Worm (Caenorhabditis elegans) whole organism, midembryonic: ENCODE results near the gene lin-46.

Experiments
- T22C8.4 ChIP-seq: fragments of 200-800 bp; sonication (Bioruptor generic); IDR thresholded peaks from 2 replicates; pipeline ENCODE4 v1.3.6; 2022; ENCODE audit warnings: missing genetic modification characterization, missing compliant biosample characterization
- cog-1 ChIP-seq: sonication (generic microtip); optimal IDR thresholded peaks from 2 replicates; lab custom pipeline; 2016; ENCODE audit warnings: missing genetic modification characterization, missing compliant biosample characterization
- flt-1 ChIP-seq: fragments of 200-800 bp; sonication (Bioruptor generic); IDR thresholded peaks from 2 replicates; pipeline ENCODE4 v1.3.6; 2022; ENCODE audit warnings: missing genetic modification characterization, missing compliant biosample characterization
- klf-2 ChIP-seq: fragments of 200-800 bp; sonication (Bioruptor generic); conservative IDR thresholded peaks from 2 replicates; pipeline ENCODE4 v1.3.6; 2022; ENCODE audit warnings: missing genetic modification reagents, missing genetic modification characterization, missing compliant biosample characterization
- med-1 ChIP-seq: sonication (generic microtip); optimal IDR thresholded peaks from 2 replicates; lab custom pipeline; 2017; ENCODE audit warnings: missing genetic modification characterization, mild to moderate bottlenecking, missing compliant biosample characterization, antibody characterized with exemption, missing genetic modification reagents; ENCODE audit not compliant: insufficient read depth
- ref-1 ChIP-seq: fragments of 200-800 bp; sonication (Bioruptor generic); conservative IDR thresholded peaks from 2 replicates; pipeline ENCODE4 v1.3.6; 2022; ENCODE audit warnings: missing genetic modification reagents, missing genetic modification characterization, missing compliant biosample characterization
- tab-1 ChIP-seq: fragments of 200-800 bp; sonication (Bioruptor generic); IDR thresholded peaks from 2 replicates; pipeline ENCODE4 v1.3.6; 2022; ENCODE audit warnings: missing genetic modification characterization, missing compliant biosample characterization
- ztf-23 ChIP-seq: fragments of 200-800 bp; sonication (Bioruptor generic); IDR thresholded peaks from 2 replicates; pipeline ENCODE4 v1.3.6; 2022; ENCODE audit warnings: missing genetic modification reagents, missing genetic modification characterization, missing compliant biosample characterization
- ztf-29 ChIP-seq: fragments of 200-800 bp; sonication (Bioruptor generic); IDR thresholded peaks from 2 replicates; pipeline ENCODE4 v1.3.6; 2022; ENCODE audit warnings: missing genetic modification reagents, missing genetic modification characterization, missing compliant biosample characterization

The lin-46 gene

DNA sequence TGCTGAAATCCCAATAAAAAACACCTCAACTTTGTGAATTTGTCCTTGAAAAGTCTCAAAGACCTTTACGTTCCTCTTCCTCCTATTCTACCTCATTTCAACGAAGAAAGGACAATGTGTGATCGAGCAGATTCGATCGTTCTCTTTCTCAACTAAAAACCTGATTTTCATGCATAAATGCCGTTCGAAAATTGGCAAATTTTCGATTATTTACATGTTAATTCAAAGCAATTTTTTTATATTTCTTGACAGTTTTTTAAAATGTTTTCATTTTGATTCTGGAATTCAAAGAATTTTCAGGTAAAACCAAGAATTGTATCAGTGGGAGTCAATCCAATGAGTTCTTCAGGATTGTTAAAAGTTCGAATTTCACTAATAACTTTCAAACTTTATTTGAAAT lies at the start of gene lin-46:
TSS of gene lin-46 (plus strand) at position 301 of the 400 bp plus-strand sequence.
- TF ChIP-seq cog-1 (tag; lab: Kevin White, UChicago) (no peak), ref-1 (no peak), ztf-23 (no peak), med-1 (no peak), tab-1 (no peak)

DNA sequence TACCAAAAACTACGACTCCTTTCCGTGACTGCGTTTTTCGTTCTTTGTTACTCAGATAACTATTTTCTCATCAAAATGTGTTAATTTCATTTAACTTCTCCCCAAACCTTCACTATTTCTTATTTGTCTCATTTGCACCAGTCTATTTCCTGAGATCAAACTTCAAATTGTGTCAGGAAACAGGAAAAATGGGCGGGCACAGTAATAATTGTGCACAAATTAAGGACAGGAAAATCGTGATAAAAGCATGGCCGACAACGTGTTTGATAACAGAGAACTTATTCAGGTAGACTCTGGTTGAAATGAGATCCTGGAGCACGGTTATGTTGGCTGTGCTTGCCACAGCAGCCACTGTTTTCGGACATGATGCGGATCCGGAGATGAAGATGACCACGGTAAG lies 49.0 kb upstream of the lin-46 start, which contains the start of gene lipl-1:
TSS of gene lipl-1 (plus strand) at position 282 of the 400 bp plus-strand sequence.
- TF ChIP-seq tab-1, result no peak
- no peak for TF ChIP-seq ztf-23
- no peak for TF ChIP-seq ref-1
- TF ChIP-seq klf-2, result no peak
- no peak for TF ChIP-seq ztf-29 (GFP tag; lab: Robert Waterston, UW)
- no peak for TF ChIP-seq cog-1 (tag; lab: Kevin White, UChicago)
- TF ChIP-seq T22C8.4 (GFP tag; lab: Robert Waterston, UW), result no peak
- TF ChIP-seq flt-1, result no peak
- TF ChIP-seq med-1, result no peak

DNA sequence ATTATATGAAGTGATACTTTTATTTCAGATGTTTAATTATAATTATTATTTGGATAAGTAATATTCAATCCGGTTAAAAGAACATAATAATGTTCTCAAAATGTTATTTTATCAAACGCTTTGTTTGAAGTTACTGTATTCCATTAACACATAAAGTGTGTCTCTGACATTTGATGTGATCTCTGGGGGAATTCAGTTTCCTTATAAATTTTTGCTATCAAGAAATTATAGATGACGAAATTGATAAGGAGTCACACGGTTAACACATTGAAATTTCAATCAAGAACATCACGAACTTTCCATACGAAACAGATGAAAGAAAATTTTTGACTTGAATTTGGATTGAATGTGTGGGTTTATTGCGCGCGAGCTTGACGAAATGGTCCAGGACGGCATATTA lies 47.0 kb upstream of the lin-46 start:
- TF ChIP-seq ref-1, result no peak
- no peak for TF ChIP-seq cog-1 (tag; lab: Kevin White, UChicago)
- TF ChIP-seq ztf-23, result no peak
- TF ChIP-seq klf-2, result no peak
- no peak for TF ChIP-seq T22C8.4 (GFP tag; lab: Robert Waterston, UW)

DNA sequence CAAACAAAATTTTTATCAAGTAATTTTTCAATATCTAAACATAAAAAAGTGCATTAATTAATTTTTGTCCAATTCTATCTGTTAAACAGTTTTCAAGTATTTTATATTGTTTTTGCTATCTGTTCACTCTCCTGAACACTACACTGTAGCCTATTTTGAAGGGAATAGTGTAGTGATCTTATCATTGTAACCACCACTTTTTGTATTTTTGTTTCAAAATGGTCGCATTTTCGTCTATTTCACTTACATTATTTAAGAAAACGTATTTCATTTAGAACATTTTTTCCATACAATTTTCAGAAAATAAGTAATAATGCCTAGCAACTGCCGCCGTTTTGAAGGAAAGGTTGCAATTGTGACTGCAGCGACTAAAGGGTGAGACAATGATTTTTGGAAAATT lies 46.3 kb upstream of the lin-46 start, which contains the start of gene dhrs-4:
TSS of gene dhrs-4 (plus strand) at position 301 of the 400 bp plus-strand sequence.
- TF ChIP-seq T22C8.4 (GFP tag; lab: Robert Waterston, UW), result no peak

DNA sequence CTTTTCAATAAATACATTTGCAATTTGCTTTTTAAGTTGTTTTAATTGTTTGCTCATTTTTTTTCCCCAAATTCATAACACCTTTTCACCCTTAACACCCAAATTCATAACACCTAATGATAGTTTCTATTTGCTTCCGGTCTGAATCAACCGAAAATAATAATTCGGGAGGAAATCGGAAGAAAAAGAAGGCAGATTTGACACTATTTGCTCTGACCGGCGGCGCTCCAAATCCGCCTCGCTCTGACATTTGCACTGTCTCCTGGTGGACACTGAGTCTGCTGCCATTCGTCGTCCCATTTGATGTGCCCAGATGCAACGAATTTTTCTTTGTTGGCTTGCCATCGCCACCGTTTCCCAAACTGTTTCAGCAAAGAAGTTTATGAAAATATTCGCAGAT lies 44.5 kb upstream of the lin-46 start, which contains the start of gene pqn-67:
TSS of gene pqn-67 (plus strand) at position 301 of the 400 bp plus-strand sequence.
- no peak for TF ChIP-seq ref-1
- no peak for TF ChIP-seq tab-1
- TF ChIP-seq T22C8.4 (GFP tag; lab: Robert Waterston, UW), result no peak
- no peak for TF ChIP-seq ztf-29 (GFP tag; lab: Robert Waterston, UW)
- no peak for TF ChIP-seq ztf-23
- TF ChIP-seq flt-1, result no peak
- no peak for TF ChIP-seq med-1
- no peak for TF ChIP-seq klf-2
- TF ChIP-seq cog-1 (tag; lab: Kevin White, UChicago), result no peak

DNA sequence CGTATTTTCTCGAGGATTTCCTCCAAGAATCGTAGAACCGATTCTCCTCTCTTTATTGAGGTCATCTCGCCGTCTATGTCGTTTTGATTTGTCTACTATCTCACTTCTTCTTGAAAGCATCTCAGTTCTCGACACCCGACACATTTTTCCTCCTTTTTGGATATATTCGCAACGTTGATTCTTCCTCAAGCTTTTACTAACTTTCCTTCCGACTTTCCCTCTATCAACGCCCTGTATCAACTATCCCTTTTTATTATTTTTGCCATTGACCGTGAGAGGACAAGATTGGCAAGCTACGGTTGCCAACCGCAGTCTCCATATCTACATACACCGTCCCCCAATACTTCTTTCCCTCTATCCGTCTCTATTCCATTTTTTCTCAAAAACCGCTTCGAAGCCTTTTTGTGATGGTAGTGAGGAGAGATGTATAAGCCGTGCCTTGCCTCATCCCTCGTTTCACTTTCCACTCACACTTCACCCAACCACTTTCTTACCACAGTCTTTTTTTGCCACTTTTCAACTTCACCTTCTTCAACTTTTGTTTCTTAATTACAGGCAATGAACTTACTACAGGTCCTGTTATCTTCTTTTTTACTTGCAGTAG lies 39.6 kb upstream of the lin-46 start, which contains the start of gene T16G1.2:
TSS of gene T16G1.2 (plus strand) at position 554 of the 604 bp plus-strand sequence.
- TF ChIP-seq cog-1 (tag; lab: Kevin White, UChicago) (no peak), ztf-29 (GFP tag; lab: Robert Waterston, UW) (no peak), tab-1 (no peak), flt-1 (no peak), ztf-23 (no peak), ref-1 (no peak), klf-2 (no peak), med-1 (no peak), T22C8.4 (GFP tag; lab: Robert Waterston, UW) (no peak)

DNA sequence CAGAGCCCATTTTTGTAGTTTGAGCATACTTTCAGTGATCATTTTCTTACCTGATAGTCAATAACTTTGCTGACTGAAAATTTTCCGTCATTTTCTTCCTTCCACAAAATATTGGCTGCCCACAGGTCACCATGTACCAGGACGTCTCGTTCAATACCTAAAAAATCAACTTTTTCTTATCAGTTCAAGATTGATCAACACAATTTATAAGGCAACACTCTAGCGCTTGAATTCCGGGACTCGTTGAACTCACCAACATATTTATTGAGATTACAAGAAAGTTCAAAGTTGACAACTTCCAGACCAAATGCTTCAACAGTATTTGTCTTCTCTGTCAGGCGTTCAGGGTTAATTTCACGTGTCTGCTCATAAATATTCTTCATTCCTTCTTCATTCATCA lies 35.0 kb upstream of the lin-46 start:
- TF ChIP-seq ref-1, result no peak

DNA sequence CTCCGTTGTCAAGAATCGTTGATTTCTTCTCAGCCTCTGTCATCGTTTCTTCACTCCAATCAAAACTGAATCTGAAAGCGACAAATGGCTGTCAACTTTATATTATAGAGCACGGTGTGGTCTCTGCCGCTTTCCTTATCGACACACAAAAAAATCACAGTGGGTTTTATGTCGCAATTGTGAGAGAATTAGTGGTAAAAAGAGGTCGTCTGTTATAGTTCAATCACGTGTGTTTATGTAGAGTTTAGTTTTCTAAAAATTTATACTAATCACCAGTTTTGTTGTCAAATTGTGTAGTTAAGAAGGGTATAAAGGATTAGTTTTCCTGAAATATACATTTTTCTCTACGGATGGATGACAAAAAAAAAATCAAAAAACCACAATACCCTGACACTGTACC lies 33.7 kb upstream of the lin-46 start, which contains the start of gene T16G1.7:
TSS of gene T16G1.7 (minus strand) at position 137 of the 400 bp plus-strand sequence.
- no peak for TF ChIP-seq ztf-23
- TF ChIP-seq tab-1, result no peak
- TF ChIP-seq flt-1, result no peak
- TF ChIP-seq T22C8.4 (GFP tag; lab: Robert Waterston, UW), result no peak
- TF ChIP-seq ref-1, result no peak
- TF ChIP-seq ztf-29 (GFP tag; lab: Robert Waterston, UW), result no peak
- no peak for TF ChIP-seq med-1
- TF ChIP-seq klf-2, result no peak
- TF ChIP-seq cog-1 (tag; lab: Kevin White, UChicago), result no peak

DNA sequence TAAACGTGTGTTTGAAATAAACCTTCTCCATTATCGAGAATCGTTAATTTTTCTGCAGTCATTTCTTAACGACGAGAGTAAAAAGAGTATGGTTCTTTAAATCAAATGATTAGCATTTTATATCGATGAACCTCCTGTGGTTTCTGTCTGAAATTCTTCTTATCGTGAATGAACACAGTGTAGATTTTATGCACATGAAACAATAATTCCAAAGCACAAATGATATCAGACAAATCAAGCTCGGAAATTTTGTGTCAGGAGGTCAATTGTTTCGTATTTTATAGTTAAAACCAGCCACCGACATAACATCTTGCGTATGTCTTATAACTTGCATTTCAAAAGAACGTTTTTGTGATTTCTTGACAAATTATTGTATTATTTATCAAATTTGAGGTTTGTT lies 31.6 kb upstream of the lin-46 start, which contains the start of gene T16G1.6:
TSS of gene T16G1.6 (minus strand) at position 77 of the 400 bp plus-strand sequence.
- TF ChIP-seq ztf-29 (GFP tag; lab: Robert Waterston, UW) (no peak), flt-1 (no peak), cog-1 (tag; lab: Kevin White, UChicago) (no peak), klf-2 (no peak), med-1 (no peak), tab-1 (no peak), T22C8.4 (GFP tag; lab: Robert Waterston, UW) (no peak), ref-1 (no peak), ztf-23 (no peak)

DNA sequence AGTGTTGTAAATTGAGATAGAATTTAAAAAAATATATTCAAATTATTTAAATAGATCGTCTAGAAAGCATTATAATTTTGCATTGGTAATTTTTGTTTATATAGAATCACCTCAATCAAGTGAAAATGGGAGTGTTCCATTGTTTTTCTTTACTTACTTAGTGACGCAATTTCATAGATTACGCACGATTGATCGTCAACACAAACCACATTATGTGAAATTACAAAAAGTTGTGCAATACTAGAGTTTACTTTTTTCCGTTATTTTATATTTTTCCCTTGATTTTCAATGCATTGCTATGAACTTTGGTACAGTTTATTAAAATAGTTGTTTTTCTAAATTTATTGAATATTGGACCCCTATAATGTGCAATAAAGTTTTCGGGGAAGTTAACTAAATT lies 29.2 kb upstream of the lin-46 start, which contains the start of gene T16G1.5:
TSS of gene T16G1.5 (minus strand) at position 119 of the 400 bp plus-strand sequence.
- TF ChIP-seq flt-1, result no peak

DNA sequence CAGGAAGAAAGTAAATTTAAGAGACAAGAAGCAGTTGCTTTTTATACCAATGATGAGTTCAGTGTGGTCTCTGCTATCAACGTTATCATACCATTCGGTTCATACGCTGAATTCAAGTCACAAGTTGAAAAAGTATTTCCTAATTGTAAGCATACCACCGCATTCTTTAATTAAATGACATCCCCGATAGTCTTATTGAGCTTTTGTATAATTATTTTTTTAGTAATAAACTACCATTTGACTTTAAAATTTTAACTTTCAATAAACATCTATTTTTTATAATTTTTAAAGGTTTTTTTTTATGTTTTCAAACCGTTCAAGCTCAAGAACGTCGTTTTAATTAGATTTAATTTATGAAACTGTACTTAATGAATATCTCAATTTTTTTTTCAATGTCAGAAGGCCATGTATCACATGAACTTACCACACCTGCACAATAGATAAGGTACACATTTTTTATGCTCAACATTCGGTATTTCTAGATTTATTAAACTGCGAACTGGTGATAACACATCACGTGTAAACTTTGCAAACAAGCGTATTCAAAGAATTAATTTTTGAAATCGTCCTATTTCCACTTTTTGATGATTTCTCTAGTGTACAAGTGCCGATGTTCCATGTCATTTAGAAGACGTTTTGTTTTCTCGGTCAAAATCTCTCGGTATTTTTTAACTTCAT lies 26.7 kb upstream of the lin-46 start, which contains the start of gene T16G1.4:
TSS of gene T16G1.4 (minus strand) at position 51 of the 678 bp plus-strand sequence.
- TF ChIP-seq ref-1, result no peak

DNA sequence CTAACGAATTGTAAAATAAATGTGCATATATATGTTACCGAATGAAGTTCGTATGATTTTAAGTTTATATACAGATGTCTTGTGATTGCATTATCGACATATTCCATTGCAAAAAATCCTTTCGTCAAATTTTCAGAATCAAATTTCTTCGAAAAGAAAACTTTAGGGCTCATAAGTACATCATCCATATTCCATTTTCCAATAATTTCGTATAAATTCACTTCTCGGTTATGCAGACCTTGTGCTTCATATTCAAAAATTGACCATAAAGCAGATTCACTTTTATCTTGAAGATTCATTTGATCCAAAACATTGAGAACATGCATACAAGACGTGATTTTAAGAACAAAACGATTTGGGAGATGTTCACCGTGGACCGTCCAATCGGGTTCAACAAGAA lies 25.3 kb upstream of the lin-46 start:
- no peak for TF ChIP-seq med-1
- TF ChIP-seq tab-1, result no peak
- TF ChIP-seq ztf-23, result no peak
- TF ChIP-seq ztf-29 (GFP tag; lab: Robert Waterston, UW), result no peak
